Worm (Caenorhabditis elegans): ENCODE results near the gene T25F10.1.

- TF ChIP-seq fkh-10 (GFP tag; optimal IDR thresholded peaks at IDR 0.05): no peak
- TF ChIP-seq nhr-77 (tag; optimal IDR thresholded peaks at IDR 0.05): no peak
- TF ChIP-seq dmd-8 (GFP tag; IDR thresholded peaks at IDR 0.05): no peak
- TF ChIP-seq Y48G9A.11 (GFP tag; IDR thresholded peaks at IDR 0.05): no peak
- TF ChIP-seq ama-1 (optimal IDR thresholded peaks at IDR 0.05): no peak
- no peak for TF ChIP-seq F44E2.7 (GFP tag; IDR thresholded peaks at IDR 0.05)
- no peak for TF ChIP-seq nhr-25 (tag; optimal IDR thresholded peaks at IDR 0.05; ENCODE audit: borderline replicate concordance, insufficient read depth)
- no peak for TF ChIP-seq ztf-11 (tag; optimal IDR thresholded peaks at IDR 0.05)
- TF ChIP-seq daf-16 (GFP tag; optimal IDR thresholded peaks at IDR 0.05): no peak
- TF ChIP-seq daf-16 (tag; optimal IDR thresholded peaks at IDR 0.05): no peak
- TF ChIP-seq mxl-3 (GFP tag; optimal IDR thresholded peaks at IDR 0.05): no peak
- TF ChIP-seq ceh-28 (tag; optimal IDR thresholded peaks at IDR 0.05): no peak
- TF ChIP-seq zag-1 (tag; optimal IDR thresholded peaks at IDR 0.05): no peak
- no peak for TF ChIP-seq pqm-1 (tag; optimal IDR thresholded peaks at IDR 0.05)
- no peak for TF ChIP-seq aly-2 (tag; optimal IDR thresholded peaks at IDR 0.05)
Measured at ce11 chrV:6771645-6772044, 3.3 kb downstream of the T25F10.1 start, which contains the start of gene srh-30.

Data from whole organism, L4 larva.